Worm (Caenorhabditis elegans) whole organism, early embryonic: ENCODE data around the gene prp-18.

Experiments used
- aly-1 ChIP-seq: sonication (generic microtip); optimal IDR thresholded peaks from 2 replicates; lab custom pipeline; 2016; ENCODE audit warnings: missing genetic modification characterization, missing compliant biosample characterization
- ama-1 ChIP-seq: fragments of 150-350 bp; optimal IDR thresholded peaks from 2 replicates; lab custom pipeline; 2014
- flt-1 ChIP-seq: fragments of 200-800 bp; sonication (Bioruptor generic); IDR thresholded peaks from 2 replicates; pipeline ENCODE4 v1.3.6; 2022; ENCODE audit warnings: missing genetic modification characterization, missing compliant biosample characterization
- tbx-37 ChIP-seq: fragments of 200-800 bp; sonication (Bioruptor generic); conservative IDR thresholded peaks from 2 replicates; pipeline ENCODE4 v1.3.6; 2022; ENCODE audit warnings: missing genetic modification reagents, missing genetic modification characterization, missing compliant biosample characterization

DNA sequence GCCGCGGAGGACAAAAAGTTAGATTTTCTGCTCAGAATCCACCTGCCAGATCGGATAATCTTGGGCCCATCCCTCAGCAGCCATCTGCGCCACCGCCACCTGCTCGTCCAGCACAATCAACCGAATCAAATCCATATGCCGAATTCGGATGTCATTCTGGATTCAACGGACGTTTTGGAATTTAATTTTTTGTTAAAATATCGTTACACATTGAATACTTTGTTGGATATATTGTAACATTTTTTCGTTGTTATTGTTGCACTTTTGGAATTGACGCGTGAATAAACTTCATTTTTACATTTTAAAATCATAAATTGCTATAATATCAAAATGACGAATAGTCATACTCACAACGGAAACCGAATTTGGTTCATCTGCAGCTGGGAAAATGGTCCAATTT lies 49.4 kb upstream of the prp-18 start, which contains the start of gene spe-29:
- TF ChIP-seq aly-1 (no peak), ama-1 (lab: Kevin White, UChicago) (no peak), tbx-37 (no peak), flt-1 (GFP tag; lab: Robert Waterston, UW) (no peak)
